Fruit fly (Drosophila melanogaster) whole organism, pupa: ENCODE measurements around the gene CG43335.
A peak's percentile ranks its signal among the peaks of the same experiment; 100 is the strongest.

Source experiments
- CG13204 ChIP-seq: fragments of 200-800 bp; sonication (Bioruptor generic); optimal IDR thresholded peaks from 2 replicates; lab custom pipeline; 2018; ENCODE audit warnings: missing biosample characterization, mild to moderate bottlenecking, missing genetic modification characterization, moderate library complexity
- CG15710 ChIP-seq: fragments of 200-800 bp; sonication (Bioruptor generic); optimal IDR thresholded peaks from 2 replicates; lab custom pipeline; 2018; ENCODE audit warnings: missing biosample characterization, mild to moderate bottlenecking, missing genetic modification characterization, moderate library complexity
- CG32121 ChIP-seq: fragments of 200-800 bp; sonication (Bioruptor generic); IDR thresholded peaks from 2 replicates; pipeline ENCODE4 v1.3.6; 2022; ENCODE audit warnings: missing biosample characterization, missing genetic modification characterization
- CG34367 ChIP-seq: fragments of 200-800 bp; sonication (Bioruptor generic); optimal IDR thresholded peaks from 2 replicates; lab custom pipeline; 2018; ENCODE audit warnings: missing biosample characterization, mild to moderate bottlenecking, missing genetic modification characterization
- CG4496 ChIP-seq: fragments of 200-800 bp; sonication (Bioruptor generic); IDR thresholded peaks from 3 replicates; pipeline ENCODE4 v1.3.6; 2022; ENCODE audit warnings: missing biosample characterization, missing genetic modification characterization
- CG8301 ChIP-seq: fragments of 200-800 bp; sonication (Bioruptor generic); optimal IDR thresholded peaks from 2 replicates; lab custom pipeline; 2018; ENCODE audit warnings: missing biosample characterization, mild to moderate bottlenecking, missing genetic modification characterization
- D1 ChIP-seq: fragments of 200-800 bp; sonication (Bioruptor generic); optimal IDR thresholded peaks from 2 replicates; lab custom pipeline; 2018; ENCODE audit warnings: missing biosample characterization, mild to moderate bottlenecking, missing genetic modification characterization, moderate library complexity
- EcR ChIP-seq: fragments of 200-800 bp; sonication (Bioruptor generic); optimal IDR thresholded peaks from 3 replicates; lab custom pipeline; 2019; ENCODE audit warnings: missing biosample characterization, missing genetic modification characterization, mild to moderate bottlenecking, moderate library complexity, missing genetic modification reagents
- Pif1A ChIP-seq: fragments of 200-800 bp; sonication (Bioruptor generic); optimal IDR thresholded peaks from 3 replicates; lab custom pipeline; 2016; ENCODE audit warnings: missing biosample characterization, missing genetic modification characterization
- Pif1B ChIP-seq: fragments of 200-800 bp; sonication (Bioruptor generic); optimal IDR thresholded peaks from 3 replicates; lab custom pipeline; 2016; ENCODE audit warnings: missing biosample characterization, missing genetic modification characterization
- Snoo ChIP-seq: fragments of 200-800 bp; sonication (Bioruptor generic); optimal IDR thresholded peaks from 3 replicates; lab custom pipeline; 2017; ENCODE audit warnings: missing biosample characterization, mild to moderate bottlenecking, missing genetic modification characterization, inconsistent platforms
- fd96Ca ChIP-seq: fragments of 200-800 bp; sonication (Bioruptor generic); IDR thresholded peaks from 3 replicates; pipeline ENCODE4 v1.3.6; 2022; ENCODE audit warnings: missing biosample characterization, missing genetic modification characterization
- gl ChIP-seq: fragments of 200-800 bp; sonication (Bioruptor generic); optimal IDR thresholded peaks from 2 replicates; lab custom pipeline; 2018; ENCODE audit warnings: missing biosample characterization, mild to moderate bottlenecking, missing genetic modification characterization
- rn ChIP-seq: fragments of 200-800 bp; sonication (Bioruptor generic); IDR thresholded peaks from 2 replicates; pipeline ENCODE4 v1.3.6; 2022; ENCODE audit warnings: missing biosample characterization, missing genetic modification characterization

DNA sequence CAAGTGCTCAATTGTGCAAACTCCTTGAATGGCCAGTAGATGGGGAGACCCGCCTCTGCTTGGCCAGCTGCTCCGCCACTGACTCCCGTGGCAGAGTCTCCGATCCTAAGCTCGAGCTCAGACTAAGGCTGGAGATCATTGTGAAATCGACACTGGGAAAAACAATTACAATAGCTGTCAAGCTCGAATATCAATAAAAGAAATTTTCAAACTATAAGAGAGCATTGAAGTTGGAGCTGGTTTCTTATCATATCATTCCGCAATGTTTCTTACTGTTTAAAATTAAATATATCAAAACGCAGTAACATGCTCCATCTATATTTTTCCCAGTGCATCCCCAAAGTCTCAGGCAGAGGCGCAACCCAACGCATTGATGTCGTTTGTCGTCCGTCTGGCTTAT is 7.5 kb downstream of the CG43335 start:
- TF ChIP-seq D1 (tag; lab: Kevin White, UChicago): peak; percentile 80
- TF ChIP-seq gl (tag; lab: Kevin White, UChicago): peak; percentile 86
- no peak for TF ChIP-seq CG32121
- peak; percentile 74 for TF ChIP-seq CG4496 (GFP tag; lab: Robert Waterston, UW)
- peak; percentile 57 for TF ChIP-seq CG13204
- peak; percentile 63; the same call in 2 of the 3 replicates for TF ChIP-seq fd96Ca (GFP tag; lab: Robert Waterston, UW)
- peak; percentile 66 for TF ChIP-seq CG8301 (tag; lab: Kevin White, UChicago)
- TF ChIP-seq Pif1A: peak; percentile 87
- peak; percentile 79 for TF ChIP-seq CG34367 (tag; lab: Kevin White, UChicago)
- TF ChIP-seq Pif1B: peak; percentile 77
- TF ChIP-seq rn (GFP tag; lab: Robert Waterston, UW): peak; percentile 41; the same call in 1 of the 2 replicates
- peak; percentile 81 for TF ChIP-seq Snoo (tag; lab: Kevin White, UChicago)
- no peak for TF ChIP-seq EcR
- peak; percentile 86 for TF ChIP-seq CG15710
